Fruit fly (Drosophila melanogaster): Measurements from ENCODE around the gene PIG-C.

- TF ChIP-seq pan (optimal IDR thresholded peaks at IDR 0.05) (no peak), CG8478 (optimal IDR thresholded peaks at IDR 0.05) (no peak), psq (optimal IDR thresholded peaks at IDR 0.05) (no peak)
Measured at dm6 chr3L:3276930-3277329, 42.1 kb downstream of the PIG-C start.
